Fruit fly (Drosophila melanogaster): Measurements from ENCODE around the gene PIG-Wa.
A peak's percentile ranks its signal among the peaks of the same experiment; 100 is the strongest.

The PIG-Wa gene

dm6 chr2L:2373818-2374746 is 8.9 kb upstream of the PIG-Wa start, which contains the start of the genes CG3609 and CG15390 (continued):
- TF ChIP-seq CG3281 (GFP tag; optimal IDR thresholded peaks at IDR 0.05) (peak; percentile 66), CG5245 (GFP tag; optimal IDR thresholded peaks at IDR 0.05) (peak; percentile 88), Mad (GFP tag; optimal IDR thresholded peaks at IDR 0.05) (peak; percentile 83), Adf1 (GFP tag; IDR thresholded peaks at IDR 0.05) (peak; percentile 52; the same call in 1 of the 2 replicates), Hr78 (GFP tag; optimal IDR thresholded peaks at IDR 0.05) (peak in 1 of 2 experiments; percentile 39), CG18476 (GFP tag; optimal IDR thresholded peaks at IDR 0.05) (peak; percentile 38), CG3065 (GFP tag; optimal IDR thresholded peaks at IDR 0.05) (peak; percentile 59), pnt (GFP tag; optimal IDR thresholded peaks at IDR 0.05) (peak; percentile 67), CG3407 (GFP tag; optimal IDR thresholded peaks at IDR 0.05) (peak; percentile 41), CrebB (tag; optimal IDR thresholded peaks at IDR 0.05) (peak; percentile 87), dimm (GFP tag; IDR thresholded peaks at IDR 0.05) (no peak), NC2β (GFP tag; optimal IDR thresholded peaks at IDR 0.05) (peak; percentile 88), Scr (GFP tag; IDR thresholded peaks at IDR 0.05; ENCODE audit: partially characterized antibody) (peak; percentile 16; the same call in 1 of the 2 replicates), Ets65A (GFP tag) (peak; percentile 97), C15 (GFP tag; IDR thresholded peaks at IDR 0.05) (peak; percentile 72; the same call in 1 of the 3 replicates), shn (GFP tag; optimal IDR thresholded peaks at IDR 0.05) (peak; percentile 92), NC2α (GFP tag; optimal IDR thresholded peaks at IDR 0.05) (peak; percentile 51), Lhr (GFP tag; optimal IDR thresholded peaks at IDR 0.05) (no peak), CG7839 (tag; optimal IDR thresholded peaks at IDR 0.05) (peak; percentile 64), esg (GFP tag; conservative IDR thresholded peaks at IDR 0.05) (peak; percentile 59; the same call in 1 of the 2 replicates), pfk (GFP tag; optimal IDR thresholded peaks at IDR 0.05) (peak; percentile 41), CG34376 (GFP tag; optimal IDR thresholded peaks at IDR 0.05) (peak; percentile 88), amos (GFP tag; IDR thresholded peaks at IDR 0.05; ENCODE audit: partially characterized antibody) (peak; percentile 40; the same call in 1 of the 2 replicates), schlank (tag; optimal IDR thresholded peaks at IDR 0.05) (peak; percentile 92), CG2889 (GFP tag; IDR thresholded peaks at IDR 0.05) (peak; percentile 50; the same call in 1 of the 3 replicates), Ets97D (GFP tag; optimal IDR thresholded peaks at IDR 0.05) (peak; percentile 83), slbo (GFP tag; IDR thresholded peaks at IDR 0.05) (peak; percentile 93), CG30403 (GFP tag; optimal IDR thresholded peaks at IDR 0.05) (peak; percentile 85), Atf3 (GFP tag; optimal IDR thresholded peaks at IDR 0.05) (peak; percentile 81), CG10147 (GFP tag; optimal IDR thresholded peaks at IDR 0.05) (peak; percentile 69), Gug (GFP tag; IDR thresholded peaks at IDR 0.05) (peak; percentile 92), CG12155 (GFP tag; optimal IDR thresholded peaks at IDR 0.05) (peak; percentile 86), Pdp1 (GFP tag; optimal IDR thresholded peaks at IDR 0.05) (peak; percentile 83 to 92), CG8089 (GFP tag; optimal IDR thresholded peaks at IDR 0.05) (peak; percentile 37), MTF-1 (GFP tag; optimal IDR thresholded peaks at IDR 0.05; ENCODE audit: borderline replicate concordance) (peak; percentile 69), trh (GFP tag; optimal IDR thresholded peaks at IDR 0.05) (peak; percentile 57), ro (GFP tag; IDR thresholded peaks at IDR 0.05) (no peak), bsh (GFP tag; optimal IDR thresholded peaks at IDR 0.05) (peak; percentile 68 to 79), CG31441 (GFP tag; IDR thresholded peaks at IDR 0.05) (peak; percentile 69), unpg (GFP tag; optimal IDR thresholded peaks at IDR 0.05) (peak; percentile 81), CG4730 (GFP tag; IDR thresholded peaks at IDR 0.05) (peak; percentile 27; the same call in 1 of the 2 replicates), CG9876 (GFP tag; optimal IDR thresholded peaks at IDR 0.05) (peak; percentile 75), z (GFP tag; IDR thresholded peaks at IDR 0.05) (0 out of 3 replicates have a peak, but pooled peaks have one; percentile 11), Fer3 (tag; optimal IDR thresholded peaks at IDR 0.05) (peak; percentile 72), Dll (GFP tag; IDR thresholded peaks at IDR 0.05; ENCODE audit: partially characterized antibody) (no peak; the same call in 3 of the 4 replicates), BtbVII (GFP tag; optimal IDR thresholded peaks at IDR 0.05) (peak; percentile 22), CG11456 (GFP tag; IDR thresholded peaks at IDR 0.05) (peak; percentile 96)
